Fruit fly (Drosophila melanogaster) whole organism, wandering third instar larva: Measurements from ENCODE around the gene Ca-beta.

Experiments
- Abd-B ChIP-seq: fragments of >200 bp; optimal IDR thresholded peaks from 2 replicates; lab custom pipeline; 2017; ENCODE audit warnings: missing biosample characterization, missing genetic modification characterization
- CG32264 ChIP-seq: fragments of 200-800 bp; sonication (Bioruptor generic); optimal IDR thresholded peaks from 2 replicates; lab custom pipeline; 2016; ENCODE audit warnings: missing biosample characterization, missing genetic modification characterization
- CG9705 ChIP-seq: fragments of 200-800 bp; sonication (Bioruptor generic); optimal IDR thresholded peaks from 2 replicates; lab custom pipeline; 2018; ENCODE audit warnings: missing biosample characterization, mild to moderate bottlenecking, missing genetic modification characterization
- GATAd ChIP-seq: sonication (Bioruptor generic); optimal IDR thresholded peaks from 2 replicates; lab custom pipeline; 2016; ENCODE audit warnings: missing biosample characterization, missing genetic modification characterization
- HLH106 ChIP-seq: fragments of 200-800 bp; optimal IDR thresholded peaks from 3 replicates; lab custom pipeline; 2019; ENCODE audit warnings: missing biosample characterization, mild to moderate bottlenecking, missing genetic modification characterization, moderate library complexity
- Hnf4 ChIP-seq: fragments of 200-800 bp; sonication (Bioruptor generic); optimal IDR thresholded peaks from 2 replicates; lab custom pipeline; 2016; ENCODE audit warnings: missing biosample characterization, mild to moderate bottlenecking, missing genetic modification characterization
- Hr78 ChIP-seq: fragments of >200 bp; optimal IDR thresholded peaks from 2 replicates; lab custom pipeline; 2017; ENCODE audit warnings: missing biosample characterization, missing genetic modification characterization
- Hr83 ChIP-seq: fragments of 200-300 bp; sonication (Bioruptor generic); optimal IDR thresholded peaks from 2 replicates; lab custom pipeline; 2016; ENCODE audit warnings: missing biosample characterization, mild to moderate bottlenecking, missing genetic modification characterization, moderate library complexity; ENCODE audit not compliant: poor library complexity, severe bottlenecking
- Jra ChIP-seq: sonication (Bioruptor generic); optimal IDR thresholded peaks from 2 replicates; lab custom pipeline; 2016; ENCODE audit warnings: missing biosample characterization, missing genetic modification characterization
- Mio ChIP-seq: sonication (Bioruptor generic); optimal IDR thresholded peaks from 2 replicates; lab custom pipeline; 2016; ENCODE audit warnings: missing biosample characterization, missing genetic modification characterization
- Myc ChIP-seq: fragments of >200 bp; optimal IDR thresholded peaks from 2 replicates; lab custom pipeline; 2017
- OdsH ChIP-seq: fragments of 200-800 bp; sonication (Bioruptor generic); optimal IDR thresholded peaks from 2 replicates; lab custom pipeline; 2016; ENCODE audit warnings: missing biosample characterization, mild to moderate bottlenecking, missing genetic modification characterization
- Rel ChIP-seq, 2 experiments: fragments of 200-800 bp; sonication (Bioruptor generic) in 1 of 2; optimal IDR thresholded peaks; 2 replicates in 1 of 2; 3 replicates in 1 of 2; lab custom pipeline; 2016 to 2019; ENCODE audit warnings: mild to moderate bottlenecking in 2 of 2, missing biosample characterization in 2 of 2, missing genetic modification characterization in 2 of 2, moderate library complexity in 1 of 2
- Sp1 ChIP-seq: fragments of 200-800 bp; sonication (Bioruptor generic); optimal IDR thresholded peaks from 3 replicates; lab custom pipeline; 2019; ENCODE audit warnings: missing biosample characterization, mild to moderate bottlenecking, missing genetic modification characterization, moderate library complexity
- Vsx2 ChIP-seq: fragments of 200-300, 225-300 bp; sonication (Bioruptor generic); optimal IDR thresholded peaks from 2 replicates; lab custom pipeline; 2018; ENCODE audit warnings: missing biosample characterization, missing genetic modification characterization; ENCODE audit not compliant: partially characterized antibody
- br ChIP-seq: fragments of 200-800 bp; sonication (Bioruptor generic); optimal IDR thresholded peaks from 2 replicates; lab custom pipeline; 2016; ENCODE audit warnings: missing biosample characterization, missing genetic modification characterization
- brk ChIP-seq: fragments of 200-800 bp; sonication (Bioruptor generic); optimal IDR thresholded peaks from 2 replicates; lab custom pipeline; 2016; ENCODE audit warnings: missing biosample characterization, mild to moderate bottlenecking, missing genetic modification characterization
- dl ChIP-seq, 2 experiments: fragments of 175-275, 200-275 bp in 1 of 2; fragments of 200-275 bp in 1 of 2; sonication (Bioruptor generic); optimal IDR thresholded peaks; lab custom pipeline; 2018; ENCODE audit warnings: mild to moderate bottlenecking in 2 of 2, missing biosample characterization in 2 of 2, missing genetic modification characterization in 2 of 2, moderate library complexity in 2 of 2; ENCODE audit not compliant: partially characterized antibody in 2 of 2, insufficient read depth in 1 of 2
- dmrt93B ChIP-seq: fragments of 200-800 bp; sonication (Bioruptor generic); optimal IDR thresholded peaks from 2 replicates; lab custom pipeline; 2018; ENCODE audit warnings: missing biosample characterization, mild to moderate bottlenecking, missing genetic modification characterization
- dsf ChIP-seq: sonication (Bioruptor generic); optimal IDR thresholded peaks from 2 replicates; lab custom pipeline; 2016; ENCODE audit warnings: missing biosample characterization, missing genetic modification characterization, borderline replicate concordance
- ey ChIP-seq: fragments of 200-800 bp; sonication (Bioruptor generic); optimal IDR thresholded peaks from 2 replicates; lab custom pipeline; 2016; ENCODE audit warnings: missing biosample characterization, missing genetic modification characterization
- foxo ChIP-seq, 2 experiments: fragments of 200-800 bp; sonication (Bioruptor generic); optimal IDR thresholded peaks; 2 replicates in 1 of 2; 3 replicates in 1 of 2; lab custom pipeline; 2016 to 2017; ENCODE audit warnings: missing biosample characterization in 2 of 2, missing genetic modification characterization in 2 of 2
- fru ChIP-seq: fragments of 200-800 bp; sonication (Bioruptor generic); optimal IDR thresholded peaks from 3 replicates; lab custom pipeline; 2016; ENCODE audit warnings: missing biosample characterization, mild to moderate bottlenecking, missing genetic modification characterization
- h ChIP-seq: fragments of 200-800 bp; sonication (Bioruptor generic); optimal IDR thresholded peaks from 3 replicates; lab custom pipeline; 2016; ENCODE audit warnings: missing biosample characterization, mild to moderate bottlenecking, missing genetic modification characterization
- pan ChIP-seq: fragments of >200 bp; optimal IDR thresholded peaks from 2 replicates; lab custom pipeline; 2017
- psq ChIP-seq: fragments of 200-800 bp; sonication (Bioruptor generic); optimal IDR thresholded peaks from 3 replicates; lab custom pipeline; 2017; ENCODE audit warnings: missing biosample characterization, mild to moderate bottlenecking, missing genetic modification characterization, moderate library complexity
- rgr ChIP-seq: fragments of 200-800 bp; sonication (Bioruptor generic); optimal IDR thresholded peaks from 3 replicates; lab custom pipeline; 2016; ENCODE audit warnings: missing biosample characterization, mild to moderate bottlenecking, missing genetic modification characterization
- sage ChIP-seq: fragments of 200-800 bp; sonication (Bioruptor generic); optimal IDR thresholded peaks from 2 replicates; lab custom pipeline; 2016; ENCODE audit warnings: missing biosample characterization, mild to moderate bottlenecking, missing genetic modification characterization
- sv ChIP-seq: fragments of 200-800 bp; sonication (Bioruptor generic); optimal IDR thresholded peaks from 3 replicates; lab custom pipeline; 2016; ENCODE audit warnings: missing biosample characterization, missing genetic modification characterization
- tai ChIP-seq: sonication (Bioruptor generic); optimal IDR thresholded peaks from 2 replicates; lab custom pipeline; 2016; ENCODE audit warnings: missing biosample characterization, missing genetic modification characterization
- usp ChIP-seq: fragments of >200 bp; optimal IDR thresholded peaks from 2 replicates; lab custom pipeline; 2017; ENCODE audit warnings: missing biosample characterization, missing genetic modification characterization
- woc ChIP-seq: sonication (Bioruptor generic); optimal IDR thresholded peaks from 2 replicates; lab custom pipeline; 2016; ENCODE audit warnings: missing biosample characterization, mild to moderate bottlenecking, missing genetic modification characterization

Gene Ca-beta

dm6 chr2L:11182610-11183243 lies 20.6 kb downstream of the Ca-beta start:
- no peak for TF ChIP-seq brk (GFP tag; lab: Kevin White, UChicago)
- TF ChIP-seq Jra = no peak
- TF ChIP-seq Rel (GFP tag; optimal IDR thresholded peaks at IDR 0.05; lab: Kevin White, UChicago) = no peak
- peak; percentile 75 for TF ChIP-seq Rel (tag; optimal IDR thresholded peaks at IDR 0.05; lab: Kevin White, UChicago)
- peak; percentile 69 for TF ChIP-seq Vsx2 (GFP tag; lab: Kevin White, UChicago)
- no peak for TF ChIP-seq sage (GFP tag; lab: Kevin White, UChicago)
- TF ChIP-seq CG9705 = no peak
- peak in 1 of 2 experiments; percentile 19 for TF ChIP-seq dl (GFP tag; optimal IDR thresholded peaks at IDR 0.05; lab: Kevin White, UChicago; ENCODE audit: insufficient read depth in 1 of 2, partially characterized antibody in 2 of 2)
- no peak for TF ChIP-seq rgr (GFP tag; lab: Kevin White, UChicago)

- TF ChIP-seq Mio (GFP tag; lab: Kevin White, UChicago) (no peak), psq (GFP tag; lab: Kevin White, UChicago) (peak; percentile 66), Hr83 (GFP tag; lab: Kevin White, UChicago) (no peak), dsf (GFP tag; lab: Kevin White, UChicago) (no peak), pan (no peak), woc (GFP tag; lab: Kevin White, UChicago) (no peak), ey (peak; percentile 14), dmrt93B (GFP tag; lab: Kevin White, UChicago) (peak; percentile 73), CG32264 (GFP tag; lab: Kevin White, UChicago) (no peak), CG9705 (peak; percentile 32), Myc (no peak), fru (peak; percentile 46), GATAd (GFP tag; lab: Kevin White, UChicago) (no peak), OdsH (GFP tag; lab: Kevin White, UChicago) (peak; percentile 74), Hnf4 (GFP tag; lab: Kevin White, UChicago) (no peak), h (GFP tag; lab: Kevin White, UChicago) (peak; percentile 39), Sp1 (GFP tag; lab: Kevin White, UChicago) (peak; percentile 92), HLH106 (tag; lab: Kevin White, UChicago) (peak; percentile 85), foxo (GFP tag; optimal IDR thresholded peaks at IDR 0.05; lab: Kevin White, UChicago) (peak in 1 of 2 experiments; percentile 81), rgr (GFP tag; lab: Kevin White, UChicago) (peak; percentile 70)
These were observed 21.2 kb downstream of the Ca-beta start for dm6 chr2L:11182148-11182593.

- TF ChIP-seq Mio (GFP tag; lab: Kevin White, UChicago) (no peak), Vsx2 (GFP tag; lab: Kevin White, UChicago) (no peak), Myc (no peak), psq (GFP tag; lab: Kevin White, UChicago) (no peak), Hr78 (GFP tag; lab: Kevin White, UChicago) (no peak), dmrt93B (GFP tag; lab: Kevin White, UChicago) (no peak), h (GFP tag; lab: Kevin White, UChicago) (no peak), usp (no peak), Jra (no peak), fru (no peak), CG32264 (GFP tag; lab: Kevin White, UChicago) (no peak)
These were observed 24.4 kb downstream of the Ca-beta start, which contains the start of gene Boh2 for dm6 chr2L:11178826-11179391. TSS of gene Boh2 (plus strand) at chr2L:11179032.

dm6 chr2L:11178334-11178733 lies 25.0 kb downstream of the Ca-beta start:
- TF ChIP-seq br = no peak
- no peak for TF ChIP-seq Abd-B (GFP tag; lab: Kevin White, UChicago)
- no peak for TF ChIP-seq OdsH (GFP tag; lab: Kevin White, UChicago)
- TF ChIP-seq fru = no peak
- TF ChIP-seq sv = no peak
- no peak for TF ChIP-seq Vsx2 (GFP tag; lab: Kevin White, UChicago)
- no peak for TF ChIP-seq tai
